Fruit fly (Drosophila melanogaster): ENCODE measurements around the gene ovo.

Gene ovo

DNA sequence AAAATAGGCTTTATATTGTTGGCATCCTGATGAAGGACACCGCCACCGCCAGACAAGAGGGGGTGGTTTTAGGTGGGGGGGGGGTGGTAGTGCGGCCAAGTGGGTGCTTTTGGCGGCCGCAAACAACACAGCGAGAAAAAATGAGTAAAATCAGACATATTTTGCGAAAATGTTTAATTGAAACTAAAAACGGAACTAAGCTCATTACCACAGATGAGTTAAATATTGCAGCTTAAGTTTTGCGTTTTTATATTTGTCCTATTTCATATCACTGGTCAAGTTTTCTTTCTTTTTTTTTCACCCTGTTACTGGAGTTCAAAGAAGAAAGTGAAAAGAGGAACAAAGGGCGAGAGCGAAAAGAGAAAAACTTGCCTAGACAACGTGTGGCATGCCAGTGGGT is 45.9 kb downstream of the ovo start (continued):
- peak; percentile 20 for TF ChIP-seq Deaf1 (tag; optimal IDR thresholded peaks at IDR 0.05)
- TF ChIP-seq Dbx (GFP tag; IDR thresholded peaks at IDR 0.05) = peak; percentile 49; the same call in 1 of the 3 replicates
- no peak for TF ChIP-seq Lpt (GFP tag; optimal IDR thresholded peaks at IDR 0.05)
- peak; percentile 59; the same call in 1 of the 2 replicates for TF ChIP-seq CG32767 (GFP tag; IDR thresholded peaks at IDR 0.05)
- TF ChIP-seq CG8924 (tag; optimal IDR thresholded peaks at IDR 0.05) = peak; percentile 68
- TF ChIP-seq CG8089 (GFP tag; optimal IDR thresholded peaks at IDR 0.05) = peak; percentile 4
- TF ChIP-seq ase (GFP tag; IDR thresholded peaks at IDR 0.05) = peak; percentile 59; the same call in 2 of the 3 replicates
- no peak for TF ChIP-seq Max (GFP tag; optimal IDR thresholded peaks at IDR 0.05)
- peak; percentile 79 for TF ChIP-seq slbo (GFP tag; IDR thresholded peaks at IDR 0.05)
- no peak for TF ChIP-seq klu (GFP tag; IDR thresholded peaks at IDR 0.05)
- TF ChIP-seq Jarid2 (GFP tag; optimal IDR thresholded peaks at IDR 0.05) = peak; percentile 46
- peak; percentile 44 for TF ChIP-seq maf-S (GFP tag; optimal IDR thresholded peaks at IDR 0.05)
- TF ChIP-seq CG18011 (GFP tag; optimal IDR thresholded peaks at IDR 0.05) = peak; percentile 10
- peak; percentile 67 for TF ChIP-seq cwo (GFP tag; optimal IDR thresholded peaks at IDR 0.05)
- peak; percentile 82 for TF ChIP-seq sisA (GFP tag; IDR thresholded peaks at IDR 0.05)
- TF ChIP-seq CG11723 (GFP tag; optimal IDR thresholded peaks at IDR 0.05) = peak; percentile 14
- no peak for TF ChIP-seq CG2116 (GFP tag; optimal IDR thresholded peaks at IDR 0.05)
- TF ChIP-seq Hr51 (GFP tag; optimal IDR thresholded peaks at IDR 0.05) = peak in 1 of 2 experiments; percentile 77
- peak; percentile 26 for TF ChIP-seq CG5180 (GFP tag; optimal IDR thresholded peaks at IDR 0.05)
- no peak for TF ChIP-seq D (optimal IDR thresholded peaks at IDR 0.05)
- TF ChIP-seq D (GFP tag; optimal IDR thresholded peaks at IDR 0.05) = peak; percentile 69
- TF ChIP-seq CG5245 (GFP tag; optimal IDR thresholded peaks at IDR 0.05) = peak; percentile 68
- peak; percentile 63; the same call in 1 of the 3 replicates for TF ChIP-seq CG6175 (GFP tag; IDR thresholded peaks at IDR 0.05)
- peak; percentile 54 for TF ChIP-seq CG9932 (GFP tag; IDR thresholded peaks at IDR 0.05)
- TF ChIP-seq CG7357 (GFP tag; IDR thresholded peaks at IDR 0.05) = peak; percentile 43; the same call in 1 of the 3 replicates
- TF ChIP-seq CG11695 (GFP tag; IDR thresholded peaks at IDR 0.05) = peak; percentile 84
- TF ChIP-seq Dfd (GFP tag; optimal IDR thresholded peaks at IDR 0.05) = no peak
- TF ChIP-seq pan (optimal IDR thresholded peaks at IDR 0.05) = no peak
- TF ChIP-seq pan (GFP tag; optimal IDR thresholded peaks at IDR 0.05 in 1 of 2, IDR thresholded peaks at IDR 0.05 in 1 of 2) = peak in 1 of 2 experiments; percentile 75
- peak; percentile 52 for TF ChIP-seq schlank (tag; optimal IDR thresholded peaks at IDR 0.05)
- TF ChIP-seq psq (GFP tag; optimal IDR thresholded peaks at IDR 0.05) = peak; percentile 49
- TF ChIP-seq jumu (GFP tag; optimal IDR thresholded peaks at IDR 0.05) = peak; percentile 54
- TF ChIP-seq p53 (GFP tag; optimal IDR thresholded peaks at IDR 0.05) = no peak
- peak; percentile 47 for TF ChIP-seq CG1233 (GFP tag; optimal IDR thresholded peaks at IDR 0.05)
- TF ChIP-seq HLH3B (GFP tag; IDR thresholded peaks at IDR 0.05) = peak; percentile 80
- TF ChIP-seq br (optimal IDR thresholded peaks at IDR 0.05) = no peak
- peak; percentile 74 for TF ChIP-seq CG10147 (GFP tag; optimal IDR thresholded peaks at IDR 0.05)
- TF ChIP-seq mld (GFP tag; IDR thresholded peaks at IDR 0.05; ENCODE audit: partially characterized antibody) = no peak
- TF ChIP-seq CG3726 (GFP tag; IDR thresholded peaks at IDR 0.05) = no peak
- peak; percentile 93 for TF ChIP-seq Ets65A (GFP tag)
- TF ChIP-seq trem (tag; optimal IDR thresholded peaks at IDR 0.05) = peak; percentile 37
- TF ChIP-seq Chrac-16 (GFP tag; optimal IDR thresholded peaks at IDR 0.05) = peak; percentile 49
- peak; percentile 32; the same call in 1 of the 2 replicates for TF ChIP-seq peb (GFP tag; IDR thresholded peaks at IDR 0.05)
- TF ChIP-seq CG9797 (GFP tag; optimal IDR thresholded peaks at IDR 0.05) = no peak
- peak; percentile 68 for TF ChIP-seq chm (GFP tag; IDR thresholded peaks at IDR 0.05)
- peak; percentile 3 for TF ChIP-seq Dad (GFP tag; optimal IDR thresholded peaks at IDR 0.05)
- no peak for TF ChIP-seq usp (GFP tag; optimal IDR thresholded peaks at IDR 0.05)
- TF ChIP-seq seq (GFP tag; IDR thresholded peaks at IDR 0.05) = peak; percentile 67; the same call in 1 of the 2 replicates
- TF ChIP-seq dpn (GFP tag; optimal IDR thresholded peaks at IDR 0.05) = peak; percentile 64 to 66
- peak; percentile 85 for TF ChIP-seq row (GFP tag; IDR thresholded peaks at IDR 0.05)
- TF ChIP-seq CG7928 (GFP tag; optimal IDR thresholded peaks at IDR 0.05) = no peak
- peak; percentile 60 for TF ChIP-seq Ssrp (tag; optimal IDR thresholded peaks at IDR 0.05)

All from whole organism, embryonic.